Fruit fly (Drosophila melanogaster): ENCODE results near the gene CG8087.

dm6 chr3R:14559954-14560353 is 4.7 kb downstream of the CG8087 start, which contains the start of gene CG14854:
- no peak for TF ChIP-seq Ets98B (GFP tag; IDR thresholded peaks at IDR 0.05)
- TF ChIP-seq CG17806 (tag; optimal IDR thresholded peaks at IDR 0.05): no peak
- no peak for TF ChIP-seq CG8301 (tag; optimal IDR thresholded peaks at IDR 0.05)
- no peak for TF ChIP-seq CG9948 (tag; optimal IDR thresholded peaks at IDR 0.05)
- TF ChIP-seq gl (tag; optimal IDR thresholded peaks at IDR 0.05): no peak
- no peak for TF ChIP-seq CG8159 (tag; optimal IDR thresholded peaks at IDR 0.05)
- TF ChIP-seq D1 (tag; optimal IDR thresholded peaks at IDR 0.05): no peak
- no peak for TF ChIP-seq Pif1B (GFP tag; optimal IDR thresholded peaks at IDR 0.05)

Data from whole organism, pupa.